Fruit fly (Drosophila melanogaster): ENCODE measurements around the gene CG5937.

DNA sequence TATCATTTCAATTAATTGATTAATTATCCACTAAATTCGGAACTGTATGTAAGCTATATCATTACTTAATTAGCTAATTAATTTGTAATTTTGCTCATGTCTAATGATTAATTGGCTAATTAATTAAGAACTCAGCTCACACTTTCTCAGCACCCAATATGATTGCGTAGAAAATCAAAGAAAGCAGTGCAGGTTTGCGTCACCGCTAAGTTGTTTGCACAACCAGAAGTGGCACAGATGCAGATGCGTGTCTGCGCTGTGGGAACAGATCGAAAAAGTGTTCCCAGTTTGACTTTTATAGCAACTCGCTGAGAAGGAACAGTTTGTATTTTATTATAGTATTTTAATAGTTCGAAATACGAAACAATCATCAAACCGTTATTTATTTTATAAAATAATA lies 47.7 kb upstream of the CG5937 start:
- TF ChIP-seq Myc (optimal IDR thresholded peaks at IDR 0.05) (no peak), psq (optimal IDR thresholded peaks at IDR 0.05) (no peak)

Measured in Kc167 (cell line).